Worm (Caenorhabditis elegans) whole organism, early embryonic: Measurements from ENCODE around the gene B0334.10.

Source experiments
- hmg-4 ChIP-seq: fragments of 200-800 bp; sonication (Bioruptor generic); optimal IDR thresholded peaks from 2 replicates; lab custom pipeline; 2018; ENCODE audit warnings: mild to moderate bottlenecking, missing genetic modification characterization, missing compliant biosample characterization
- hnd-1 ChIP-seq: sonication (generic microtip); optimal IDR thresholded peaks from 2 replicates; lab custom pipeline; 2016; ENCODE audit warnings: missing genetic modification characterization, missing compliant biosample characterization
- sea-1 ChIP-seq: fragments of 200-800 bp; sonication (Bioruptor generic); conservative IDR thresholded peaks from 2 replicates; pipeline ENCODE4 v1.3.6; 2022; ENCODE audit warnings: missing genetic modification characterization, missing compliant biosample characterization

ce11 chrII:11526954-11527353, 8.7 kb downstream of the B0334.10 start, which contains the start of gene age-1:
- no peak for TF ChIP-seq hmg-4 (GFP tag; lab: Kevin White, UChicago)
- no peak for TF ChIP-seq hnd-1
- no peak for TF ChIP-seq sea-1 (GFP tag; lab: Robert Waterston, UW)
